Worm (Caenorhabditis elegans) whole organism, early embryonic: ENCODE measurements around the gene dgk-3.
A peak's percentile ranks its signal among the peaks of the same experiment; 100 is the strongest.

ENCODE experiments used
- B0310.2 ChIP-seq: sonication (generic microtip); optimal IDR thresholded peaks from 2 replicates; lab custom pipeline; 2016; ENCODE audit warnings: mild to moderate bottlenecking, missing genetic modification characterization, missing compliant biosample characterization
- F13C5.2 ChIP-seq: sonication (generic microtip); optimal IDR thresholded peaks from 2 replicates; lab custom pipeline; 2017; ENCODE audit warnings: mild to moderate bottlenecking, missing genetic modification characterization, inconsistent platforms, missing compliant biosample characterization
- aly-1 ChIP-seq: sonication (generic microtip); optimal IDR thresholded peaks from 2 replicates; lab custom pipeline; 2016; ENCODE audit warnings: missing genetic modification characterization, missing compliant biosample characterization
- ama-1 ChIP-seq: fragments of 150-350 bp; optimal IDR thresholded peaks from 2 replicates; lab custom pipeline; 2014
- ceh-13 ChIP-seq: fragments of 200-800 bp; sonication (Bioruptor generic); optimal IDR thresholded peaks from 2 replicates; lab custom pipeline; 2018; ENCODE audit warnings: mild to moderate bottlenecking, missing genetic modification characterization, missing compliant biosample characterization
- ceh-36 ChIP-seq: sonication (generic microtip); optimal IDR thresholded peaks from 2 replicates; lab custom pipeline; 2016; ENCODE audit warnings: missing genetic modification characterization, inconsistent platforms, missing compliant biosample characterization
- ets-7 ChIP-seq: sonication (generic microtip); optimal IDR thresholded peaks from 2 replicates; lab custom pipeline; 2016; ENCODE audit warnings: missing genotype, missing genetic modification characterization, missing compliant biosample characterization
- flt-1 ChIP-seq: fragments of 200-800 bp; sonication (Bioruptor generic); IDR thresholded peaks from 2 replicates; pipeline ENCODE4 v1.3.6; 2022; ENCODE audit warnings: missing genetic modification characterization, missing compliant biosample characterization
- hmbx-1 ChIP-seq: sonication (generic microtip); optimal IDR thresholded peaks from 2 replicates; lab custom pipeline; 2016; ENCODE audit warnings: mild to moderate bottlenecking, missing genetic modification characterization, missing compliant biosample characterization
- hmg-4 ChIP-seq: fragments of 200-800 bp; sonication (Bioruptor generic); optimal IDR thresholded peaks from 2 replicates; lab custom pipeline; 2018; ENCODE audit warnings: mild to moderate bottlenecking, missing genetic modification characterization, missing compliant biosample characterization
- hnd-1 ChIP-seq: sonication (generic microtip); optimal IDR thresholded peaks from 2 replicates; lab custom pipeline; 2016; ENCODE audit warnings: missing genetic modification characterization, missing compliant biosample characterization
- pes-1 ChIP-seq: fragments of 200-800 bp; sonication (Bioruptor generic); IDR thresholded peaks from 2 replicates; pipeline ENCODE4 v1.3.6; 2022; ENCODE audit warnings: missing genetic modification reagents, missing genetic modification characterization, missing compliant biosample characterization
- scrt-1 ChIP-seq: fragments of 200-800 bp; sonication (Bioruptor generic); IDR thresholded peaks from 2 replicates; pipeline ENCODE4 v1.3.6; 2022; ENCODE audit warnings: missing genetic modification characterization, missing compliant biosample characterization
- sea-1 ChIP-seq: fragments of 200-800 bp; sonication (Bioruptor generic); conservative IDR thresholded peaks from 2 replicates; pipeline ENCODE4 v1.3.6; 2022; ENCODE audit warnings: missing genetic modification characterization, missing compliant biosample characterization
- tbx-11 ChIP-seq: fragments of 200-800 bp; sonication (Bioruptor generic); IDR thresholded peaks from 2 replicates; pipeline ENCODE4 v1.3.6; 2022; ENCODE audit warnings: missing genetic modification characterization, missing compliant biosample characterization
- tbx-37 ChIP-seq: fragments of 200-800 bp; sonication (Bioruptor generic); conservative IDR thresholded peaks from 2 replicates; pipeline ENCODE4 v1.3.6; 2022; ENCODE audit warnings: missing genetic modification reagents, missing genetic modification characterization, missing compliant biosample characterization
- tra-4 ChIP-seq: sonication (generic microtip); optimal IDR thresholded peaks from 2 replicates; lab custom pipeline; 2017; ENCODE audit warnings: missing genetic modification characterization, missing compliant biosample characterization

The dgk-3 gene

ce11 chrIII:9151782-9152181 is 11.1 kb upstream of the dgk-3 start:
- TF ChIP-seq ceh-36: no peak

DNA sequence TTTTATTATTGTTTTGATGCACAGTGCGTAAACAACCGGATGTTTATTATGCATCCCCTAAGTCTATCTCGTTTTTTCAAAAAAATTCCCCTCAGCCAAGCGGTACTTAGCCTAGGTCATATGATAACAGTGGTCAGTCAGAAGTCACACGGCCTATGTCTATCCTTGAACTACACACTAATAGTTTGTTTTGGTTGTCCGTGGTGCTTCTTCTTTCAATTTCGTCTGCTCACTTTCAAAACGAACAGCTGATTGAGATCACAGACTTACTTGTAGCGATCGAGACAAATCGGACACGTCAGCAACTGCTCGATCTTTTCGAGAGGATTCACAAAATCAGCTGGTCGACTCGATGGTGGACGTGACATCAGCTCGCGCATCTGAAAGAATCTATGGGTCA is 9.9 kb upstream of the dgk-3 start:
- TF ChIP-seq tbx-37 (GFP tag; lab: Robert Waterston, UW) (no peak), ama-1 (no peak), hmg-4 (GFP tag; lab: Kevin White, UChicago) (no peak), F13C5.2 (tag; lab: Kevin White, UChicago) (no peak), ceh-36 (no peak), tra-4 (no peak), hmbx-1 (no peak), tbx-11 (no peak), hnd-1 (no peak), ceh-13 (GFP tag; lab: Kevin White, UChicago) (no peak), scrt-1 (GFP tag; lab: Robert Waterston, UW) (no peak), flt-1 (no peak), B0310.2 (tag; lab: Kevin White, UChicago) (no peak), sea-1 (GFP tag; lab: Robert Waterston, UW) (no peak), pes-1 (no peak), aly-1 (tag; lab: Kevin White, UChicago) (no peak), ets-7 (tag; lab: Kevin White, UChicago) (no peak)

DNA sequence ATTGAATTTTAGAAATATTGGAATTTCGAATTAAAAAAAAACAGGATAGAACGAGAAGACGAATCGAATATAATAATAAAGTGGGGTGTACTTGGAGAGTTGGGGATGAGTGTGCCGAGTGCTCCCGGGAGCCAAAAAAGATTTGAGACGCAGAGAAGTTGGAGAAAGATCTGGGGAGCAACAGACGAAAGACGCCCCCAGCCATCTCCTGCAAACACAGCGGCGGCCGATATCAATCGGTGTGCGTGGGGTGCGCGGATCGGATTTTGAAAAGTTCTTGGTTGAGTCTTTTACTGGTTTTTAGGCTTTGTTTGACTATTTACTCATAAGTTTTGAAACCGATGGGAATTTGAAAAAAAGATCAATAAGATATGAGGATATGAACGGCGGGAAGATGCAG is 9.1 kb upstream of the dgk-3 start, which contains the start of gene nhl-1:
Gene nhl-1 (minus strand): TSS at position 101 of the 400 bp plus-strand sequence.
- TF ChIP-seq tbx-11: no peak
- TF ChIP-seq flt-1: no peak
- no peak for TF ChIP-seq ama-1
- TF ChIP-seq hmbx-1: no peak
- TF ChIP-seq tbx-37 (GFP tag; lab: Robert Waterston, UW): no peak
- TF ChIP-seq F13C5.2 (tag; lab: Kevin White, UChicago): no peak
- TF ChIP-seq sea-1 (GFP tag; lab: Robert Waterston, UW): no peak
- TF ChIP-seq ets-7 (tag; lab: Kevin White, UChicago): no peak
- no peak for TF ChIP-seq hmg-4 (GFP tag; lab: Kevin White, UChicago)
- no peak for TF ChIP-seq ceh-13 (GFP tag; lab: Kevin White, UChicago)
- no peak for TF ChIP-seq tra-4

DNA sequence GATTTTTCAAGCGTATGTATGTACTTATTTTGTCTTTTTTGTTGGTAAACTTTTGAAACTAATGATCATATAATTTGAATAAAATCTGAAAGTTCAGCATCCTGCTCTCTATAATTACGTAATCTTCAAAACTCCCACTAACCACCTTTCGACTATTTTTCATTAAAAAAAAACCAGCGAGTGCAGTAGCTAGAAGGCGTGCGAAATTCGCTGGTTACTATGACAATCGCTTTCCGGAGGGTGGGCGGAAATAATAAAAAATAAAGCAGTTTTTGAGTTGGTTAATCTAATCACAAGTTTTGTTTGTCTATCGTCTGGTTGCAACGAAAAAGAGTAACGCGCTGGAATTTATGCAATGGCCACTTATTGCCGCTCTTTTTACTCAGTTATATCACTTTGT is 8.1 kb upstream of the dgk-3 start, which contains the start of gene irld-34:
Gene irld-34 (plus strand): TSS at position 301 of the 400 bp plus-strand sequence.
- TF ChIP-seq pes-1: no peak
- TF ChIP-seq ets-7 (tag; lab: Kevin White, UChicago): no peak
- TF ChIP-seq ceh-36: no peak

DNA sequence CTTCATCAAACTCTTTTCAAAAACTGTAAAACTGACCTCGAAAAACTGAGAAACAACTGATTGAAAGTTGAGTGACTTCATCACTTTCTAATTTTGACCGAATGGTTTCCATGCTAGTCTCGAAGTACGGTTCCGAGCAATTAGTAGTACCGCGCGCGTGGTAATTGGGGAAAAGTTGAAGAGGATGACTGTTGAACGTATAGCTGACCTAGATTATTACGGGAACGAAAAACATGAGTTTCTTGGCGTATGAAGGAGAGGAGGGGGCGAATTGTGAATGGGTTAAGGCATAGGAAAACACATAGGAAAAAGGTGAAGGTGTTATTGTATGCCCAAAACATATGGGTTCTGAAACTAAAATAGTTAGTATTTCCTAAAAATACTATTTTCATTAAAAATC is 1.3 kb upstream of the dgk-3 start, which contains the start of gene ptr-9:
Gene ptr-9 (minus strand): TSS at position 101 of the 400 bp plus-strand sequence.
- TF ChIP-seq ets-7 (tag; lab: Kevin White, UChicago): no peak
- no peak for TF ChIP-seq sea-1 (GFP tag; lab: Robert Waterston, UW)
- TF ChIP-seq ceh-13 (GFP tag; lab: Kevin White, UChicago): no peak
- no peak for TF ChIP-seq hmg-4 (GFP tag; lab: Kevin White, UChicago)
- TF ChIP-seq tbx-37 (GFP tag; lab: Robert Waterston, UW): no peak
- TF ChIP-seq scrt-1 (GFP tag; lab: Robert Waterston, UW): no peak
- no peak for TF ChIP-seq ceh-36
- TF ChIP-seq pes-1: no peak
- no peak for TF ChIP-seq B0310.2 (tag; lab: Kevin White, UChicago)
- no peak for TF ChIP-seq ama-1
- TF ChIP-seq F13C5.2 (tag; lab: Kevin White, UChicago): no peak
- TF ChIP-seq tbx-11: no peak
- TF ChIP-seq aly-1 (tag; lab: Kevin White, UChicago): no peak
- TF ChIP-seq tra-4: no peak
- no peak for TF ChIP-seq hnd-1
- TF ChIP-seq hmbx-1: no peak
- TF ChIP-seq flt-1: no peak

DNA sequence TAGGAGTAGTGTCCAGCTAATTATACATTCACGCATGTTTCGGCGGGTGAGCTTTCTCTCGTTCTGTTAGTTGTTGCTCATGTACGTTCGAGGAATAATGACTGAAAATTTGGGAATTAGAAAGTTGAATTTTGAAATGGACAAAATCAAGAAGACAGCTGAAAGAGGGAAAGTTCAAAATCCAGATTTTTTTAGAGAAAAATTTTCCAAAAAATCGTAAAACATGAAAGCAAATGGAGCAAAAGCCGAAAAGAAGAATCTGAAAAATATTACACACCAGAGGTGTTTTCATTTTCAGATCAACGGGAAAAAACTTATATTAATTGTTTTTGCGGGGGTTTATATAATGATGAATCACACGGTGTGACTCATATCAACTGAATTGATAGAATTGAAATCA is 9.8 kb downstream of the dgk-3 start, which contains the start of gene ina-1:
Gene ina-1 (minus strand): TSS at position 101 of the 400 bp plus-strand sequence.
- TF ChIP-seq tra-4 (no peak), B0310.2 (tag; lab: Kevin White, UChicago) (no peak), tbx-11 (no peak), F13C5.2 (tag; lab: Kevin White, UChicago) (no peak), ceh-36 (no peak), ama-1 (no peak), pes-1 (no peak), sea-1 (GFP tag; lab: Robert Waterston, UW) (no peak), hnd-1 (no peak), flt-1 (no peak), tbx-37 (GFP tag; lab: Robert Waterston, UW) (no peak), hmbx-1 (no peak), ets-7 (tag; lab: Kevin White, UChicago) (no peak), hmg-4 (GFP tag; lab: Kevin White, UChicago) (no peak), scrt-1 (GFP tag; lab: Robert Waterston, UW) (no peak), aly-1 (tag; lab: Kevin White, UChicago) (no peak), ceh-13 (GFP tag; lab: Kevin White, UChicago) (no peak)

DNA sequence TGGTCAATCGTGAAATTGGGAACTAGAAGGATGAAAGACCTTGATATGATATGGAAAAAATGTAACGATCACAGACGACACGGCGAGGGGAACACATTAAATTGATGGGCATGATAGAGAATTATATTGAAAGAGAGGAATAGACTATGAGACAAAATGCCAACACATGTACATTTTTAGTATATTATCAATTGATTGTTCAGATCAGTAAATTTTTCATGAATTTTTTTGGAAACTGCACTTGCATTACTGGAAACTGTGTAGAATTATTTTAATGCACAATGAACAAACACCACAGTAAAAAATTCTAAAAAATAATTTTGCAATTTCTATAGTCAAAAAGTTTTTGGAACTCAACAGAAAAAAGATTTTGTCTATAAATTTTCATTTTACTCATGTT is 10.4 kb downstream of the dgk-3 start:
- TF ChIP-seq tbx-11 (no peak), ama-1 (no peak), tbx-37 (GFP tag; lab: Robert Waterston, UW) (no peak), F13C5.2 (tag; lab: Kevin White, UChicago) (no peak), aly-1 (tag; lab: Kevin White, UChicago) (no peak), ets-7 (tag; lab: Kevin White, UChicago) (no peak), hmg-4 (GFP tag; lab: Kevin White, UChicago) (no peak), flt-1 (no peak), hmbx-1 (no peak), ceh-36 (no peak), ceh-13 (GFP tag; lab: Kevin White, UChicago) (no peak), tra-4 (no peak), scrt-1 (GFP tag; lab: Robert Waterston, UW) (no peak), B0310.2 (tag; lab: Kevin White, UChicago) (no peak), sea-1 (GFP tag; lab: Robert Waterston, UW) (no peak), pes-1 (no peak), hnd-1 (no peak)

ce11 chrIII:9176008-9176407 is 13.1 kb downstream of the dgk-3 start:
- TF ChIP-seq ceh-13 (GFP tag; lab: Kevin White, UChicago) (no peak), tbx-11 (0 out of 2 replicates have a peak, but pooled peaks have one; percentile 44), hnd-1 (no peak), hmg-4 (GFP tag; lab: Kevin White, UChicago) (peak; percentile 78), aly-1 (tag; lab: Kevin White, UChicago) (no peak), scrt-1 (GFP tag; lab: Robert Waterston, UW) (no peak), sea-1 (GFP tag; lab: Robert Waterston, UW) (0 out of 2 replicates have a peak, but pooled peaks have one; percentile 44)
